Fruit fly (Drosophila melanogaster) whole organism, embryonic: ENCODE measurements around the gene sun.

ENCODE experiments used
- Awh ChIP-seq: fragments of 200-800 bp; sonication (Bioruptor generic); IDR thresholded peaks from 2 replicates; pipeline ENCODE4, ENCODE4 v1.3.6; 2022; ENCODE audit warnings: missing biosample characterization, missing genetic modification characterization
- Bdp1 ChIP-seq: fragments of 200-800 bp; sonication (Bioruptor generic); optimal IDR thresholded peaks from 3 replicates; lab custom pipeline; 2016; ENCODE audit warnings: missing biosample characterization, missing genetic modification characterization
- CG12071 ChIP-seq: fragments of 200-800 bp; sonication (Bioruptor generic); optimal IDR thresholded peaks from 3 replicates; lab custom pipeline; 2018; ENCODE audit warnings: missing biosample characterization, mild to moderate bottlenecking, missing genetic modification characterization
- CG13296 ChIP-seq: fragments of 200-800 bp; sonication (Bioruptor generic); optimal IDR thresholded peaks from 3 replicates; lab custom pipeline; 2018; ENCODE audit warnings: missing biosample characterization, mild to moderate bottlenecking, missing genetic modification characterization
- CG15514 ChIP-seq: fragments of 200-800 bp; sonication (Bioruptor generic); optimal IDR thresholded peaks from 3 replicates; lab custom pipeline; 2017; ENCODE audit warnings: missing biosample characterization, missing genetic modification characterization, mild to moderate bottlenecking, moderate library complexity, missing genetic modification reagents
- CG1602 ChIP-seq: fragments of 200-800 bp; sonication (Bioruptor generic); optimal IDR thresholded peaks from 3 replicates; lab custom pipeline; 2016; ENCODE audit warnings: missing biosample characterization, missing genetic modification characterization
- CG16815 ChIP-seq: fragments of 200-800 bp; sonication (Bioruptor generic); optimal IDR thresholded peaks from 3 replicates; lab custom pipeline; 2017; ENCODE audit warnings: missing biosample characterization, mild to moderate bottlenecking, missing genetic modification characterization
- CG17385 ChIP-seq: fragments of 200-800 bp; sonication (Bioruptor generic); optimal IDR thresholded peaks from 3 replicates; lab custom pipeline; 2018; ENCODE audit warnings: missing biosample characterization, mild to moderate bottlenecking, missing genetic modification characterization
- CG2678 ChIP-seq: fragments of 200-800 bp; sonication (Bioruptor generic); optimal IDR thresholded peaks from 3 replicates; lab custom pipeline; 2019; ENCODE audit warnings: missing biosample characterization, mild to moderate bottlenecking, missing genetic modification characterization, moderate library complexity
- CG7357 ChIP-seq: fragments of 200-800 bp; sonication (Bioruptor generic); IDR thresholded peaks from 3 replicates; pipeline ENCODE4 v1.3.6; 2022; ENCODE audit warnings: missing biosample characterization, missing genetic modification characterization
- CG8765 ChIP-seq: fragments of 200-800 bp; sonication (Bioruptor generic); IDR thresholded peaks from 2 replicates; pipeline ENCODE4 v1.3.6; 2022; ENCODE audit warnings: missing biosample characterization, missing genetic modification characterization
- CG8944 ChIP-seq: fragments of 200-800 bp; sonication (Bioruptor generic); optimal IDR thresholded peaks from 3 replicates; lab custom pipeline; 2016; ENCODE audit warnings: missing biosample characterization, missing genetic modification characterization
- CG9215 ChIP-seq: fragments of 200-800 bp; sonication (Bioruptor generic); IDR thresholded peaks from 2 replicates; pipeline ENCODE4 v1.3.6; 2022; ENCODE audit warnings: missing biosample characterization, missing genetic modification characterization
- Camta ChIP-seq: fragments of 200-800 bp; sonication (Bioruptor generic); optimal IDR thresholded peaks from 2 replicates; lab custom pipeline; 2016; ENCODE audit warnings: missing biosample characterization, missing genetic modification characterization
- Dbx ChIP-seq: fragments of 200-800 bp; sonication (Bioruptor generic); IDR thresholded peaks from 3 replicates; pipeline ENCODE4 v1.3.6; 2022; ENCODE audit warnings: missing biosample characterization, missing genetic modification characterization
- Dfd ChIP-seq, 2 experiments: fragments of >200 bp; optimal IDR thresholded peaks; 2 replicates each; lab custom pipeline; 2017; ENCODE audit warnings: missing biosample characterization in 2 of 2, missing genetic modification characterization in 2 of 2
- Ets65A ChIP-seq: fragments of 200-800 bp; sonication (Bioruptor generic); peaks from one replicate; lab custom pipeline; 2016; ENCODE audit warnings: missing biosample characterization, missing genetic modification characterization
- Fer1 ChIP-seq: fragments of 200-800 bp; sonication (Bioruptor generic); optimal IDR thresholded peaks from 2 replicates; lab custom pipeline; 2017; ENCODE audit warnings: missing biosample characterization, mild to moderate bottlenecking, missing genetic modification characterization
- HLH54F ChIP-seq: fragments of 200-800 bp; sonication (Bioruptor generic); optimal IDR thresholded peaks from 3 replicates; lab custom pipeline; 2016; ENCODE audit warnings: missing biosample characterization, missing genetic modification characterization
- HLHmδ ChIP-seq: fragments of 200-800 bp; sonication (Bioruptor generic); optimal IDR thresholded peaks from 2 replicates; lab custom pipeline; 2018; ENCODE audit warnings: missing biosample characterization, mild to moderate bottlenecking, missing genetic modification characterization, moderate library complexity
- Hsf ChIP-seq: fragments of 200-800 bp; sonication (Bioruptor generic); optimal IDR thresholded peaks from 3 replicates; lab custom pipeline; 2016; ENCODE audit warnings: missing biosample characterization, missing genetic modification characterization
- Jarid2 ChIP-seq: fragments of 200-800 bp; sonication (Bioruptor generic); optimal IDR thresholded peaks from 3 replicates; lab custom pipeline; 2017; ENCODE audit warnings: mild to moderate bottlenecking, missing biosample characterization, missing genetic modification reagents, missing genetic modification characterization
- MBD-R2 ChIP-seq: fragments of 200-800 bp; sonication (Bioruptor generic); IDR thresholded peaks from 2 replicates; pipeline ENCODE4 v1.3.6; 2022; ENCODE audit warnings: missing biosample characterization, missing genetic modification characterization
- Nf-YB ChIP-seq: fragments of 200-800 bp; sonication (Bioruptor generic); optimal IDR thresholded peaks from 3 replicates; lab custom pipeline; 2019; ENCODE audit warnings: missing biosample characterization, mild to moderate bottlenecking, missing genetic modification characterization, moderate library complexity
- Ptx1 ChIP-seq: fragments of 200-800 bp; sonication (Bioruptor generic); IDR thresholded peaks from 2 replicates; pipeline ENCODE4 v1.3.6; 2022; ENCODE audit warnings: missing biosample characterization, missing genetic modification characterization
- Rfx ChIP-seq: fragments of 200-800 bp; sonication (Bioruptor generic); IDR thresholded peaks from 2 replicates; pipeline ENCODE4 v1.3.6; 2022; ENCODE audit warnings: missing biosample characterization, missing genetic modification characterization
- Xbp1 ChIP-seq: fragments of 200-800 bp; sonication (Bioruptor generic); optimal IDR thresholded peaks from 3 replicates; lab custom pipeline; 2016; ENCODE audit warnings: missing biosample characterization, mild to moderate bottlenecking, missing genetic modification characterization
- YL-1 ChIP-seq: fragments of 200-800 bp; sonication (Bioruptor generic); optimal IDR thresholded peaks from 3 replicates; lab custom pipeline; 2017; ENCODE audit warnings: missing biosample characterization, mild to moderate bottlenecking, missing genetic modification characterization
- aop ChIP-seq: fragments of 200-800 bp; sonication (Bioruptor generic); IDR thresholded peaks from 2 replicates; pipeline ENCODE4 v1.3.6; 2022; ENCODE audit warnings: missing biosample characterization, missing genetic modification characterization
- bcd ChIP-seq: fragments of 200-800 bp; sonication (Bioruptor generic); optimal IDR thresholded peaks from 2 replicates; lab custom pipeline; 2017; ENCODE audit warnings: missing biosample characterization, mild to moderate bottlenecking, missing genetic modification characterization
- bigmax ChIP-seq: fragments of 200-800 bp; sonication (Bioruptor generic); optimal IDR thresholded peaks from 2 replicates; lab custom pipeline; 2018; ENCODE audit warnings: missing biosample characterization, mild to moderate bottlenecking, missing genetic modification characterization
- caup ChIP-seq: fragments of 200-800 bp; sonication (Bioruptor generic); optimal IDR thresholded peaks from 3 replicates; lab custom pipeline; 2017; ENCODE audit warnings: missing biosample characterization, mild to moderate bottlenecking, missing genetic modification characterization, moderate library complexity; ENCODE audit not compliant: severe bottlenecking
- chif ChIP-seq, 2 experiments: fragments of 200-800 bp; sonication (Bioruptor generic); optimal IDR thresholded peaks; 3 replicates each; lab custom pipeline; 2016; ENCODE audit warnings: missing biosample characterization in 2 of 2, missing genetic modification characterization in 2 of 2
- chinmo ChIP-seq: fragments of 200-800 bp; sonication (Bioruptor generic); IDR thresholded peaks from 4 replicates; pipeline ENCODE4 v1.3.6; 2022; ENCODE audit warnings: missing biosample characterization, missing genetic modification characterization; ENCODE audit not compliant: partially characterized antibody
- crol ChIP-seq: fragments of 200-800 bp; sonication (Bioruptor generic); IDR thresholded peaks from 2 replicates; pipeline ENCODE4 v1.3.6; 2022; ENCODE audit warnings: missing biosample characterization, missing genetic modification characterization
- gem ChIP-seq: fragments of 200-800 bp; sonication (Bioruptor generic); optimal IDR thresholded peaks from 2 replicates; lab custom pipeline; 2019; ENCODE audit warnings: missing biosample characterization, mild to moderate bottlenecking, missing genetic modification characterization, moderate library complexity
- hb ChIP-seq: fragments of 200-800 bp; sonication (Bioruptor generic); IDR thresholded peaks from 3 replicates; pipeline ENCODE4 v1.3.6; 2022; ENCODE audit warnings: missing biosample characterization, missing genetic modification characterization; ENCODE audit not compliant: partially characterized antibody
- hkb ChIP-seq, 2 experiments: fragments of 200-800 bp in 1 of 2; fragments of >200 bp in 1 of 2; sonication (Bioruptor generic) in 1 of 2; IDR thresholded peaks in 1 of 2; optimal IDR thresholded peaks in 1 of 2; 2 replicates each; pipeline versions ENCODE4 v1.3.6 to Lab custom; 2017 to 2022; ENCODE audit warnings: missing biosample characterization in 1 of 2, missing genetic modification characterization in 1 of 2
- kay ChIP-seq: fragments of 200-800 bp; sonication (Bioruptor generic); optimal IDR thresholded peaks from 2 replicates; lab custom pipeline; 2016; ENCODE audit warnings: missing biosample characterization, missing genetic modification characterization
- ken ChIP-seq: fragments of 200-800 bp; sonication (Bioruptor generic); IDR thresholded peaks from 3 replicates; pipeline ENCODE4 v1.3.6; 2022; ENCODE audit warnings: missing biosample characterization, missing genetic modification characterization
- nom ChIP-seq: fragments of 200-800 bp; sonication (Bioruptor generic); optimal IDR thresholded peaks from 2 replicates; lab custom pipeline; 2017; ENCODE audit warnings: missing biosample characterization, missing genetic modification characterization, mild to moderate bottlenecking, moderate library complexity, missing genetic modification reagents
- pita ChIP-seq: fragments of 200-800 bp; sonication (Bioruptor generic); optimal IDR thresholded peaks from 2 replicates; lab custom pipeline; 2017; ENCODE audit warnings: missing biosample characterization, mild to moderate bottlenecking, missing genetic modification characterization
- pros ChIP-seq: fragments of 200-800 bp; sonication (Bioruptor generic); optimal IDR thresholded peaks from 3 replicates; lab custom pipeline; 2019; ENCODE audit warnings: missing biosample characterization, mild to moderate bottlenecking, missing genetic modification characterization, moderate library complexity
- pzg ChIP-seq: fragments of 200-800 bp; sonication (Bioruptor generic); optimal IDR thresholded peaks from 3 replicates; lab custom pipeline; 2018; ENCODE audit warnings: missing biosample characterization, mild to moderate bottlenecking, missing genetic modification characterization, moderate library complexity
- ranshi ChIP-seq: fragments of 200-800 bp; sonication (Bioruptor generic); IDR thresholded peaks from 2 replicates; pipeline ENCODE4 v1.3.6; 2022; ENCODE audit warnings: missing biosample characterization, missing genetic modification characterization
- sisA ChIP-seq: fragments of 200-800 bp; sonication (Bioruptor generic); IDR thresholded peaks from 2 replicates; pipeline ENCODE4 v1.3.6; 2022; ENCODE audit warnings: missing biosample characterization, missing genetic modification characterization
- so ChIP-seq: fragments of 200-800 bp; sonication (Bioruptor generic); IDR thresholded peaks from 3 replicates; pipeline ENCODE4 v1.3.6; 2022; ENCODE audit warnings: missing biosample characterization, missing genetic modification characterization
- tap ChIP-seq: fragments of 200-800 bp; optimal IDR thresholded peaks from 3 replicates; lab custom pipeline; 2019; ENCODE audit warnings: missing biosample characterization, mild to moderate bottlenecking, missing genetic modification characterization, moderate library complexity
- unpg ChIP-seq: fragments of 200-800 bp; sonication (Bioruptor generic); optimal IDR thresholded peaks from 3 replicates; lab custom pipeline; 2018; ENCODE audit warnings: missing biosample characterization, mild to moderate bottlenecking, missing genetic modification characterization, moderate library complexity
- vfl ChIP-seq: fragments of 200-800 bp; sonication (Bioruptor generic); optimal IDR thresholded peaks from 2 replicates; lab custom pipeline; 2016; ENCODE audit warnings: missing biosample characterization, missing genetic modification characterization

The sun gene

dm6 chrX:15891606-15892345 is 42.7 kb upstream of the sun start, which contains the start of gene shi (continued):
- TF ChIP-seq aop (no peak), hb (GFP tag; lab: Robert Waterston, UW) (peak; percentile 99), ken (GFP tag; lab: Robert Waterston, UW) (no peak), CG15514 (GFP tag; lab: Kevin White, UChicago) (peak; percentile 60), CG9215 (GFP tag; lab: Robert Waterston, UW) (no peak), Fer1 (GFP tag; lab: Kevin White, UChicago) (no peak), unpg (GFP tag; lab: Kevin White, UChicago) (no peak), Nf-YB (GFP tag; lab: Kevin White, UChicago) (peak; percentile 18), HLHmδ (GFP tag; lab: Kevin White, UChicago) (no peak), Ptx1 (GFP tag; lab: Robert Waterston, UW) (no peak), hkb (optimal IDR thresholded peaks at IDR 0.05; lab: Kevin White, UChicago) (no peak), hkb (GFP tag; IDR thresholded peaks at IDR 0.05; lab: Robert Waterston, UW) (no peak), bcd (peak; percentile 3), pros (GFP tag; lab: Kevin White, UChicago) (no peak), tap (tag; lab: Kevin White, UChicago) (no peak), nom (GFP tag; lab: Kevin White, UChicago) (no peak), HLH54F (GFP tag; lab: Kevin White, UChicago) (no peak), CG13296 (peak; percentile 23), sisA (GFP tag; lab: Robert Waterston, UW) (no peak), CG16815 (GFP tag; lab: Kevin White, UChicago) (no peak), Dfd (GFP tag; optimal IDR thresholded peaks at IDR 0.05; lab: Kevin White, UChicago) (no peak), CG7357 (GFP tag; lab: Robert Waterston, UW) (peak; percentile 51; the same call in 1 of the 3 replicates), MBD-R2 (GFP tag; lab: Robert Waterston, UW) (peak; percentile 47), kay (GFP tag; lab: Kevin White, UChicago) (peak; percentile 18), CG12071 (GFP tag; lab: Kevin White, UChicago) (no peak), so (GFP tag; lab: Robert Waterston, UW) (no peak), CG17385 (GFP tag; lab: Kevin White, UChicago) (no peak), Xbp1 (GFP tag; lab: Kevin White, UChicago) (no peak), pzg (GFP tag; lab: Kevin White, UChicago) (peak; percentile 94), Camta (GFP tag; lab: Kevin White, UChicago) (no peak), vfl (GFP tag; lab: Kevin White, UChicago) (no peak), Dbx (GFP tag; lab: Robert Waterston, UW) (peak; percentile 61; the same call in 2 of the 3 replicates), Rfx (GFP tag; lab: Robert Waterston, UW) (no peak; the same call in 1 of the 2 replicates), chinmo (GFP tag; lab: Robert Waterston, UW) (peak; percentile 96), bigmax (GFP tag; lab: Kevin White, UChicago) (no peak), CG8944 (GFP tag; lab: Kevin White, UChicago) (no peak), ranshi (GFP tag; lab: Robert Waterston, UW) (no peak), Jarid2 (GFP tag; lab: Kevin White, UChicago) (peak; percentile 81), CG8765 (no peak), pita (GFP tag; lab: Kevin White, UChicago) (no peak), Awh (GFP tag; lab: Robert Waterston, UW) (no peak), Bdp1 (GFP tag; lab: Kevin White, UChicago) (no peak), chif (GFP tag; optimal IDR thresholded peaks at IDR 0.05; lab: Kevin White, UChicago) (no peak), caup (peak; percentile 51), Ets65A (GFP tag; lab: Kevin White, UChicago) (no peak), YL-1 (GFP tag; lab: Kevin White, UChicago) (no peak), CG2678 (tag; lab: Kevin White, UChicago) (no peak), crol (GFP tag; lab: Robert Waterston, UW) (no peak), CG1602 (GFP tag; lab: Kevin White, UChicago) (no peak), gem (tag; lab: Kevin White, UChicago) (no peak), Hsf (GFP tag; lab: Kevin White, UChicago) (no peak)
